Fruit fly (Drosophila melanogaster) whole organism, wandering third instar larva: ENCODE measurements around the gene dsf.

ENCODE experiments used
- Abd-B ChIP-seq: fragments of >200 bp; optimal IDR thresholded peaks from 2 replicates; lab custom pipeline; 2017; ENCODE audit warnings: missing biosample characterization, missing genetic modification characterization
- CG32264 ChIP-seq: fragments of 200-800 bp; sonication (Bioruptor generic); optimal IDR thresholded peaks from 2 replicates; lab custom pipeline; 2016; ENCODE audit warnings: missing biosample characterization, missing genetic modification characterization
- CG9705 ChIP-seq: fragments of 200-800 bp; sonication (Bioruptor generic); optimal IDR thresholded peaks from 2 replicates; lab custom pipeline; 2018; ENCODE audit warnings: missing biosample characterization, mild to moderate bottlenecking, missing genetic modification characterization
- CrebA ChIP-seq: fragments of 200-800 bp; sonication (Bioruptor generic); optimal IDR thresholded peaks from 2 replicates; lab custom pipeline; 2016; ENCODE audit warnings: missing biosample characterization, mild to moderate bottlenecking, missing genetic modification characterization, borderline replicate concordance
- Dfd ChIP-seq: fragments of >200 bp; optimal IDR thresholded peaks from 2 replicates; lab custom pipeline; 2017; ENCODE audit warnings: missing biosample characterization, missing genetic modification characterization
- Dif ChIP-seq: fragments of 200-275, 200-300 bp; sonication (Bioruptor generic); optimal IDR thresholded peaks from 2 replicates; lab custom pipeline; 2018; ENCODE audit warnings: missing biosample characterization, missing genetic modification characterization; ENCODE audit not compliant: partially characterized antibody
- GATAd ChIP-seq: sonication (Bioruptor generic); optimal IDR thresholded peaks from 2 replicates; lab custom pipeline; 2016; ENCODE audit warnings: missing biosample characterization, missing genetic modification characterization
- HLH106 ChIP-seq: fragments of 200-800 bp; optimal IDR thresholded peaks from 3 replicates; lab custom pipeline; 2019; ENCODE audit warnings: missing biosample characterization, mild to moderate bottlenecking, missing genetic modification characterization, moderate library complexity
- Hnf4 ChIP-seq: fragments of 200-800 bp; sonication (Bioruptor generic); optimal IDR thresholded peaks from 2 replicates; lab custom pipeline; 2016; ENCODE audit warnings: missing biosample characterization, mild to moderate bottlenecking, missing genetic modification characterization
- Hr78 ChIP-seq: fragments of >200 bp; optimal IDR thresholded peaks from 2 replicates; lab custom pipeline; 2017; ENCODE audit warnings: missing biosample characterization, missing genetic modification characterization
- Hr83 ChIP-seq: fragments of 200-300 bp; sonication (Bioruptor generic); optimal IDR thresholded peaks from 2 replicates; lab custom pipeline; 2016; ENCODE audit warnings: missing biosample characterization, mild to moderate bottlenecking, missing genetic modification characterization, moderate library complexity; ENCODE audit not compliant: poor library complexity, severe bottlenecking
- Jra ChIP-seq: sonication (Bioruptor generic); optimal IDR thresholded peaks from 2 replicates; lab custom pipeline; 2016; ENCODE audit warnings: missing biosample characterization, missing genetic modification characterization
- Mio ChIP-seq: sonication (Bioruptor generic); optimal IDR thresholded peaks from 2 replicates; lab custom pipeline; 2016; ENCODE audit warnings: missing biosample characterization, missing genetic modification characterization
- Myc ChIP-seq: fragments of >200 bp; optimal IDR thresholded peaks from 2 replicates; lab custom pipeline; 2017
- N ChIP-seq: fragments of >200 bp; optimal IDR thresholded peaks from 2 replicates; lab custom pipeline; 2018; ENCODE audit warnings: missing biosample characterization, missing external identifiers, missing genetic modification characterization
- OdsH ChIP-seq: fragments of 200-800 bp; sonication (Bioruptor generic); optimal IDR thresholded peaks from 2 replicates; lab custom pipeline; 2016; ENCODE audit warnings: missing biosample characterization, mild to moderate bottlenecking, missing genetic modification characterization
- Rel ChIP-seq, 2 experiments: fragments of 200-800 bp; sonication (Bioruptor generic) in 1 of 2; optimal IDR thresholded peaks; 2 replicates in 1 of 2; 3 replicates in 1 of 2; lab custom pipeline; 2016 to 2019; ENCODE audit warnings: mild to moderate bottlenecking in 2 of 2, missing biosample characterization in 2 of 2, missing genetic modification characterization in 2 of 2, moderate library complexity in 1 of 2
- Sp1 ChIP-seq: fragments of 200-800 bp; sonication (Bioruptor generic); optimal IDR thresholded peaks from 3 replicates; lab custom pipeline; 2019; ENCODE audit warnings: missing biosample characterization, mild to moderate bottlenecking, missing genetic modification characterization, moderate library complexity
- Vsx2 ChIP-seq: fragments of 200-300, 225-300 bp; sonication (Bioruptor generic); optimal IDR thresholded peaks from 2 replicates; lab custom pipeline; 2018; ENCODE audit warnings: missing biosample characterization, missing genetic modification characterization; ENCODE audit not compliant: partially characterized antibody
- br ChIP-seq: fragments of 200-800 bp; sonication (Bioruptor generic); optimal IDR thresholded peaks from 2 replicates; lab custom pipeline; 2016; ENCODE audit warnings: missing biosample characterization, missing genetic modification characterization
- brk ChIP-seq: fragments of 200-800 bp; sonication (Bioruptor generic); optimal IDR thresholded peaks from 2 replicates; lab custom pipeline; 2016; ENCODE audit warnings: missing biosample characterization, mild to moderate bottlenecking, missing genetic modification characterization
- dl ChIP-seq, 2 experiments: fragments of 175-275, 200-275 bp in 1 of 2; fragments of 200-275 bp in 1 of 2; sonication (Bioruptor generic); optimal IDR thresholded peaks; lab custom pipeline; 2018; ENCODE audit warnings: mild to moderate bottlenecking in 2 of 2, missing biosample characterization in 2 of 2, missing genetic modification characterization in 2 of 2, moderate library complexity in 2 of 2; ENCODE audit not compliant: partially characterized antibody in 2 of 2, insufficient read depth in 1 of 2
- dmrt93B ChIP-seq: fragments of 200-800 bp; sonication (Bioruptor generic); optimal IDR thresholded peaks from 2 replicates; lab custom pipeline; 2018; ENCODE audit warnings: missing biosample characterization, mild to moderate bottlenecking, missing genetic modification characterization
- dsf ChIP-seq: sonication (Bioruptor generic); optimal IDR thresholded peaks from 2 replicates; lab custom pipeline; 2016; ENCODE audit warnings: missing biosample characterization, missing genetic modification characterization, borderline replicate concordance
- ey ChIP-seq: fragments of 200-800 bp; sonication (Bioruptor generic); optimal IDR thresholded peaks from 2 replicates; lab custom pipeline; 2016; ENCODE audit warnings: missing biosample characterization, missing genetic modification characterization
- foxo ChIP-seq, 2 experiments: fragments of 200-800 bp; sonication (Bioruptor generic); optimal IDR thresholded peaks; 2 replicates in 1 of 2; 3 replicates in 1 of 2; lab custom pipeline; 2016 to 2017; ENCODE audit warnings: missing biosample characterization in 2 of 2, missing genetic modification characterization in 2 of 2
- fru ChIP-seq: fragments of 200-800 bp; sonication (Bioruptor generic); optimal IDR thresholded peaks from 3 replicates; lab custom pipeline; 2016; ENCODE audit warnings: missing biosample characterization, mild to moderate bottlenecking, missing genetic modification characterization
- h ChIP-seq: fragments of 200-800 bp; sonication (Bioruptor generic); optimal IDR thresholded peaks from 3 replicates; lab custom pipeline; 2016; ENCODE audit warnings: missing biosample characterization, mild to moderate bottlenecking, missing genetic modification characterization
- jim ChIP-seq: fragments of 175-275, 200-325 bp; sonication (Bioruptor generic); optimal IDR thresholded peaks from 2 replicates; lab custom pipeline; 2016; ENCODE audit warnings: missing biosample characterization, mild to moderate bottlenecking, missing genetic modification characterization
- lola ChIP-seq: fragments of >200 bp; optimal IDR thresholded peaks from 2 replicates; lab custom pipeline; 2017; ENCODE audit warnings: missing biosample characterization, missing genetic modification characterization
- pan ChIP-seq: fragments of >200 bp; optimal IDR thresholded peaks from 2 replicates; lab custom pipeline; 2017
- psq ChIP-seq: fragments of 200-800 bp; sonication (Bioruptor generic); optimal IDR thresholded peaks from 3 replicates; lab custom pipeline; 2017; ENCODE audit warnings: missing biosample characterization, mild to moderate bottlenecking, missing genetic modification characterization, moderate library complexity
- rgr ChIP-seq: fragments of 200-800 bp; sonication (Bioruptor generic); optimal IDR thresholded peaks from 3 replicates; lab custom pipeline; 2016; ENCODE audit warnings: missing biosample characterization, mild to moderate bottlenecking, missing genetic modification characterization
- sage ChIP-seq: fragments of 200-800 bp; sonication (Bioruptor generic); optimal IDR thresholded peaks from 2 replicates; lab custom pipeline; 2016; ENCODE audit warnings: missing biosample characterization, mild to moderate bottlenecking, missing genetic modification characterization
- sv ChIP-seq: fragments of 200-800 bp; sonication (Bioruptor generic); optimal IDR thresholded peaks from 3 replicates; lab custom pipeline; 2016; ENCODE audit warnings: missing biosample characterization, missing genetic modification characterization
- tai ChIP-seq: sonication (Bioruptor generic); optimal IDR thresholded peaks from 2 replicates; lab custom pipeline; 2016; ENCODE audit warnings: missing biosample characterization, missing genetic modification characterization
- usp ChIP-seq: fragments of >200 bp; optimal IDR thresholded peaks from 2 replicates; lab custom pipeline; 2017; ENCODE audit warnings: missing biosample characterization, missing genetic modification characterization
- woc ChIP-seq: sonication (Bioruptor generic); optimal IDR thresholded peaks from 2 replicates; lab custom pipeline; 2016; ENCODE audit warnings: missing biosample characterization, mild to moderate bottlenecking, missing genetic modification characterization

dsf gene

dm6 chr2L:5925637-5926036 lies at the start of gene dsf:
TSS of gene dsf (plus strand) at chr2L:5925937.
- no peak for TF ChIP-seq Rel (GFP tag; optimal IDR thresholded peaks at IDR 0.05; lab: Kevin White, UChicago)
- TF ChIP-seq Rel (tag; optimal IDR thresholded peaks at IDR 0.05; lab: Kevin White, UChicago), result no peak
- no peak for TF ChIP-seq ey
- TF ChIP-seq sage, result no peak
- TF ChIP-seq dsf (GFP tag; lab: Kevin White, UChicago), result no peak
- no peak for TF ChIP-seq Hnf4 (GFP tag; lab: Kevin White, UChicago)
- TF ChIP-seq CG9705 (GFP tag; lab: Kevin White, UChicago), result no peak
- no peak for TF ChIP-seq lola (GFP tag; lab: Kevin White, UChicago)
- TF ChIP-seq Dfd, result no peak
- no peak for TF ChIP-seq dmrt93B (GFP tag; lab: Kevin White, UChicago)
- TF ChIP-seq Dif, result no peak
- no peak for TF ChIP-seq h (GFP tag; lab: Kevin White, UChicago)
- TF ChIP-seq fru, result no peak
- TF ChIP-seq woc (GFP tag; lab: Kevin White, UChicago), result no peak
- no peak for TF ChIP-seq pan
- no peak for TF ChIP-seq usp (GFP tag; lab: Kevin White, UChicago)
- TF ChIP-seq brk (GFP tag; lab: Kevin White, UChicago), result no peak
- TF ChIP-seq GATAd, result no peak
- TF ChIP-seq Abd-B (GFP tag; lab: Kevin White, UChicago), result no peak
- TF ChIP-seq tai (GFP tag; lab: Kevin White, UChicago), result no peak
- no peak for TF ChIP-seq OdsH (GFP tag; lab: Kevin White, UChicago)

dm6 chr2L:5876474-5877067 lies 49.2 kb upstream of the dsf start:
- TF ChIP-seq usp (GFP tag; lab: Kevin White, UChicago) (no peak), Hnf4 (GFP tag; lab: Kevin White, UChicago) (peak; percentile 8), dl (GFP tag; optimal IDR thresholded peaks at IDR 0.05; lab: Kevin White, UChicago; ENCODE audit: insufficient read depth in 1 of 2, partially characterized antibody in 2 of 2) (no peak), HLH106 (tag; lab: Kevin White, UChicago) (no peak), Hr78 (no peak), brk (GFP tag; lab: Kevin White, UChicago) (no peak), ey (no peak), CG32264 (no peak), woc (GFP tag; lab: Kevin White, UChicago) (no peak), Rel (GFP tag; optimal IDR thresholded peaks at IDR 0.05; lab: Kevin White, UChicago) (no peak), Rel (tag; optimal IDR thresholded peaks at IDR 0.05; lab: Kevin White, UChicago) (no peak), GATAd (no peak), rgr (GFP tag; lab: Kevin White, UChicago) (peak; percentile 48), dmrt93B (GFP tag; lab: Kevin White, UChicago) (peak; percentile 15), Mio (GFP tag; lab: Kevin White, UChicago) (no peak), CG9705 (GFP tag; lab: Kevin White, UChicago) (no peak), Abd-B (GFP tag; lab: Kevin White, UChicago) (no peak), tai (GFP tag; lab: Kevin White, UChicago) (no peak), Dfd (no peak), Vsx2 (GFP tag; lab: Kevin White, UChicago) (no peak), Sp1 (peak; percentile 8), Hr83 (GFP tag; lab: Kevin White, UChicago) (peak; percentile 73), sage (no peak), fru (no peak), Jra (GFP tag; lab: Kevin White, UChicago) (no peak), lola (GFP tag; lab: Kevin White, UChicago) (no peak), sv (GFP tag; lab: Kevin White, UChicago) (no peak), pan (no peak), Myc (lab: Kevin White, UChicago) (no peak), Dif (no peak), CrebA (GFP tag; lab: Kevin White, UChicago) (no peak), N (GFP tag; lab: Kevin White, UChicago) (no peak), psq (GFP tag; lab: Kevin White, UChicago) (no peak), jim (GFP tag; lab: Kevin White, UChicago) (no peak), dsf (GFP tag; lab: Kevin White, UChicago) (no peak), h (GFP tag; lab: Kevin White, UChicago) (peak; percentile 42), foxo (GFP tag; optimal IDR thresholded peaks at IDR 0.05; lab: Kevin White, UChicago) (no peak), OdsH (GFP tag; lab: Kevin White, UChicago) (peak; percentile 33), br (GFP tag; lab: Kevin White, UChicago) (no peak)
